Worm (Caenorhabditis elegans) whole organism, young adult: Measurements from ENCODE around the gene ppk-2.

Experiments
- C06A6.2 ChIP-seq: fragments of 200-800 bp; sonication (Bioruptor generic); conservative IDR thresholded peaks from 2 replicates; pipeline ENCODE4 v1.3.6; 2022; ENCODE audit warnings: missing genetic modification characterization, missing compliant biosample characterization
- D2030.7 ChIP-seq: fragments of 200-800 bp; sonication (Bioruptor generic); IDR thresholded peaks from 2 replicates; pipeline ENCODE4 v1.3.6; 2022; ENCODE audit warnings: missing genetic modification reagents, missing genetic modification characterization, missing compliant biosample characterization
- F33H1.4 ChIP-seq: fragments of 200-800 bp; sonication (Bioruptor generic); IDR thresholded peaks from 2 replicates; pipeline ENCODE4 v1.3.6; 2022; ENCODE audit warnings: missing genetic modification reagents, missing genetic modification characterization, missing compliant biosample characterization
- F37B4.10 ChIP-seq: fragments of 200-800 bp; sonication (Bioruptor generic); IDR thresholded peaks from 2 replicates; pipeline ENCODE4 v1.3.6; 2022; ENCODE audit warnings: missing genetic modification characterization, missing compliant biosample characterization
- F39B2.1 ChIP-seq: fragments of 200-800 bp; sonication (Bioruptor generic); IDR thresholded peaks from 2 replicates; pipeline ENCODE4 v1.3.6; 2022; ENCODE audit warnings: missing genetic modification reagents, missing genetic modification characterization, missing compliant biosample characterization
- F57A8.1 ChIP-seq: fragments of 200-800 bp; sonication (Bioruptor generic); optimal IDR thresholded peaks from 2 replicates; lab custom pipeline; 2018; ENCODE audit warnings: mild to moderate bottlenecking, missing genetic modification characterization, moderate library complexity, missing compliant biosample characterization
- F57C9.4 ChIP-seq: sonication (generic microtip); optimal IDR thresholded peaks from 2 replicates; lab custom pipeline; 2017; ENCODE audit warnings: mild to moderate bottlenecking, missing genetic modification characterization, missing compliant biosample characterization
- K11D2.4 ChIP-seq: fragments of 200-800 bp; sonication (Bioruptor generic); IDR thresholded peaks from 2 replicates; pipeline ENCODE4 v1.3.6; 2022; ENCODE audit warnings: missing genetic modification reagents, missing genetic modification characterization, missing compliant biosample characterization
- Y53G8AR.9 ChIP-seq: fragments of 200-800 bp; sonication (Bioruptor generic); conservative IDR thresholded peaks from 2 replicates; pipeline ENCODE4 v1.3.6; 2022; ENCODE audit warnings: missing genetic modification reagents, missing genetic modification characterization, missing compliant biosample characterization
- ZK185.1 ChIP-seq: sonication (generic microtip); optimal IDR thresholded peaks from 2 replicates; lab custom pipeline; 2016; ENCODE audit warnings: mild to moderate bottlenecking, missing genetic modification characterization, missing compliant biosample characterization; ENCODE audit not compliant: poor library complexity, severe bottlenecking
- atf-7 ChIP-seq: sonication (generic microtip); optimal IDR thresholded peaks from 2 replicates; lab custom pipeline; 2017; ENCODE audit warnings: mild to moderate bottlenecking, missing genetic modification characterization, missing compliant biosample characterization
- attf-3 ChIP-seq: fragments of 200-800 bp; sonication (Bioruptor generic); conservative IDR thresholded peaks from 2 replicates; pipeline ENCODE4 v1.3.6; 2022; ENCODE audit warnings: missing genetic modification reagents, missing genetic modification characterization, missing compliant biosample characterization
- cebp-1 ChIP-seq, 2 experiments: fragments of 200-800 bp in 1 of 2; sonication (Bioruptor generic) in 1 of 2; sonication (generic microtip) in 1 of 2; IDR thresholded peaks in 1 of 2; optimal IDR thresholded peaks in 1 of 2; 2 replicates each; pipeline versions ENCODE4 v1.3.6 to Lab custom; 2017 to 2022; ENCODE audit warnings: missing compliant biosample characterization in 2 of 2, missing genetic modification characterization in 2 of 2, mild to moderate bottlenecking in 1 of 2, missing genetic modification reagents in 1 of 2, moderate library complexity in 1 of 2
- ceh-58 ChIP-seq: fragments of 200-800 bp; sonication (Bioruptor generic); IDR thresholded peaks from 2 replicates; pipeline ENCODE4 v1.3.6; 2022; ENCODE audit warnings: missing genetic modification characterization, missing compliant biosample characterization
- ceh-91 ChIP-seq: fragments of 200-800 bp; sonication (Bioruptor generic); IDR thresholded peaks from 2 replicates; pipeline ENCODE4 v1.3.6; 2022; ENCODE audit warnings: missing genetic modification reagents, missing genetic modification characterization, missing compliant biosample characterization
- efl-1 ChIP-seq: fragments of 150-350 bp; optimal IDR thresholded peaks from 2 replicates; lab custom pipeline; 2014; ENCODE audit warnings: missing biosample characterization, missing genetic modification reagents, missing genetic modification characterization
- egrh-3 ChIP-seq: fragments of 200-800 bp; sonication (Bioruptor generic); IDR thresholded peaks from 2 replicates; pipeline ENCODE4 v1.3.6; 2022; ENCODE audit warnings: missing genetic modification reagents, missing genetic modification characterization, missing compliant biosample characterization
- him-1 ChIP-seq: sonication (generic microtip); optimal IDR thresholded peaks from 2 replicates; lab custom pipeline; 2016; ENCODE audit warnings: missing genotype, missing genetic modification reagents, missing genetic modification characterization, missing compliant biosample characterization
- hrde-1 ChIP-seq: sonication (generic microtip); optimal IDR thresholded peaks from 2 replicates; lab custom pipeline; 2016; ENCODE audit warnings: missing genetic modification characterization, mild to moderate bottlenecking, missing compliant biosample characterization, moderate library complexity, missing genotype, missing genetic modification reagents, borderline replicate concordance
- hsf-1 ChIP-seq: fragments of 200-800 bp; sonication (Bioruptor generic); IDR thresholded peaks from 2 replicates; pipeline ENCODE4 v1.3.6; 2022; ENCODE audit warnings: missing genetic modification reagents, missing genetic modification characterization, missing compliant biosample characterization
- lag-1 ChIP-seq: fragments of 200-800 bp; sonication (Bioruptor generic); IDR thresholded peaks from 2 replicates; pipeline ENCODE4 v1.3.6; 2022; ENCODE audit warnings: missing genetic modification reagents, missing genetic modification characterization, missing compliant biosample characterization
- lin-54 ChIP-seq: fragments of 200-800 bp; sonication (Bioruptor generic); optimal IDR thresholded peaks from 2 replicates; lab custom pipeline; 2018; ENCODE audit warnings: mild to moderate bottlenecking, missing genetic modification characterization, missing compliant biosample characterization
- lsl-1 ChIP-seq: fragments of 200-800 bp; sonication (Bioruptor generic); optimal IDR thresholded peaks from 2 replicates; lab custom pipeline; 2018; ENCODE audit warnings: mild to moderate bottlenecking, missing genetic modification characterization, moderate library complexity, missing compliant biosample characterization
- mcd-1 ChIP-seq: fragments of 200-800 bp; sonication (Bioruptor generic); IDR thresholded peaks from 2 replicates; pipeline ENCODE4 v1.3.6; 2022; ENCODE audit warnings: missing genetic modification reagents, missing genetic modification characterization, missing compliant biosample characterization
- nfyb-1 ChIP-seq: fragments of 200-800 bp; sonication (Bioruptor generic); IDR thresholded peaks from 2 replicates; pipeline ENCODE4 v1.3.6; 2022; ENCODE audit warnings: missing genetic modification reagents, missing genetic modification characterization, missing compliant biosample characterization
- nhr-179 ChIP-seq: sonication (generic microtip); optimal IDR thresholded peaks from 2 replicates; lab custom pipeline; 2016; ENCODE audit warnings: mild to moderate bottlenecking, missing genetic modification characterization, missing compliant biosample characterization
- nhr-27 ChIP-seq: fragments of 200-800 bp; sonication (Bioruptor generic); optimal IDR thresholded peaks from 2 replicates; lab custom pipeline; 2018; ENCODE audit warnings: mild to moderate bottlenecking, missing genetic modification characterization, moderate library complexity, missing compliant biosample characterization
- snpc-3.4 ChIP-seq: sonication (generic microtip); optimal IDR thresholded peaks from 2 replicates; lab custom pipeline; 2017; ENCODE audit warnings: missing genetic modification characterization, mild to moderate bottlenecking, missing compliant biosample characterization, antibody characterized with exemption, moderate library complexity, missing genotype, missing genetic modification reagents
- snpc-4 ChIP-seq, 5 experiments: fragments of 150-350 bp in 1 of 5; sonication (generic microtip) in 4 of 5; optimal IDR thresholded peaks; 2 replicates each; lab custom pipeline; 2014 to 2018; ENCODE audit warnings: missing genetic modification characterization in 5 of 5, missing biosample characterization in 3 of 5, antibody characterized with exemption in 2 of 5, mild to moderate bottlenecking in 2 of 5, missing compliant biosample characterization in 2 of 5, missing genotype in 2 of 5, moderate library complexity in 2 of 5, missing genetic modification reagents in 1 of 5
- somi-1 ChIP-seq: fragments of 200-800 bp; sonication (Bioruptor generic); optimal IDR thresholded peaks from 2 replicates; lab custom pipeline; 2018; ENCODE audit warnings: mild to moderate bottlenecking, missing genetic modification characterization, missing compliant biosample characterization
- sptf-2 ChIP-seq: fragments of 200-800 bp; sonication (Bioruptor generic); optimal IDR thresholded peaks from 2 replicates; lab custom pipeline; 2018; ENCODE audit warnings: mild to moderate bottlenecking, missing genetic modification characterization, missing compliant biosample characterization
- unc-62 ChIP-seq: fragments of 150-350 bp; optimal IDR thresholded peaks from 2 replicates; lab custom pipeline; 2014; ENCODE audit warnings: missing biosample characterization, missing genetic modification reagents, missing genetic modification characterization
- xnd-1 ChIP-seq: sonication (generic microtip); optimal IDR thresholded peaks from 2 replicates; lab custom pipeline; 2016; ENCODE audit warnings: missing genotype, missing genetic modification reagents, missing genetic modification characterization, missing compliant biosample characterization
- zfh-2 ChIP-seq: fragments of 200-800 bp; sonication (Bioruptor generic); conservative IDR thresholded peaks from 2 replicates; pipeline ENCODE4 v1.3.6; 2022; ENCODE audit warnings: missing genetic modification reagents, missing genetic modification characterization, missing compliant biosample characterization
- ztf-22 ChIP-seq: fragments of 200-800 bp; sonication (Bioruptor generic); optimal IDR thresholded peaks from 2 replicates; lab custom pipeline; 2018; ENCODE audit warnings: mild to moderate bottlenecking, missing genetic modification characterization, moderate library complexity, missing compliant biosample characterization

Gene ppk-2

DNA sequence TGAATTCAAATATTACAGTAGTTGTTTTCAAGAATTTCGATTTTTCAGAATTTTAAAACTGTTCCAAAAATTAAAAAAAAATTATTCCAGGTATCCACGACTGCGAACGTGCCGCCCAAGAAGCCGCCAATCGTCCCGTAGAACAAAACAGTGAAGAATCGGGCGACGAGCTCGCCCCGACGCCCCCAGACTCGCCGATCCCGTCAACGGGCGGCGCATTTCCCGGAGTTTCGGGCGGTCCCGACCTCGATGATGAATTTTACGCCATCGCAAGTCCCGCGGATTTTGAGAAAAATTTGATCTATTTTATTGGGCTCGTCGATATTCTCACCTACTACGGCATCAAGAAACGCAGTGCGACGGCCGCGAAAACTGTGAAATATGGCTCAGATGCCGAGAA is 3.8 kb downstream of the ppk-2 start:
- TF ChIP-seq egrh-3 (peak; percentile 15; the same call in 1 of the 2 replicates), zfh-2 (GFP tag; lab: Robert Waterston, UW) (peak; percentile 80), ceh-58 (GFP tag; lab: Robert Waterston, UW) (no peak)

- no peak for TF ChIP-seq F57A8.1 (GFP tag; lab: Kevin White, UChicago)
- TF ChIP-seq nhr-179 (tag; lab: Kevin White, UChicago): no peak
- TF ChIP-seq F39B2.1 (GFP tag; lab: Robert Waterston, UW): no peak
- no peak for TF ChIP-seq F57C9.4 (tag; lab: Kevin White, UChicago)
- TF ChIP-seq nhr-27 (tag; lab: Kevin White, UChicago): no peak
- TF ChIP-seq Y53G8AR.9 (GFP tag; lab: Robert Waterston, UW): no peak
- TF ChIP-seq atf-7: no peak
- TF ChIP-seq cebp-1 (GFP tag; IDR thresholded peaks at IDR 0.05; lab: Robert Waterston, UW): no peak
- TF ChIP-seq cebp-1 (tag; optimal IDR thresholded peaks at IDR 0.05; lab: Kevin White, UChicago): no peak
- no peak for TF ChIP-seq him-1 (tag; lab: Kevin White, UChicago)
- no peak for TF ChIP-seq snpc-4 (GFP tag; optimal IDR thresholded peaks at IDR 0.05; lab: Kevin White, UChicago)
- TF ChIP-seq snpc-4 (tag; optimal IDR thresholded peaks at IDR 0.05; lab: Kevin White, UChicago): no peak
- TF ChIP-seq ZK185.1 (tag; lab: Kevin White, UChicago): no peak
- no peak for TF ChIP-seq ceh-91 (GFP tag; lab: Robert Waterston, UW)
- no peak for TF ChIP-seq unc-62 (GFP tag; lab: Kevin White, UChicago)
These were observed 8.2 kb downstream of the ppk-2 start, which contains the start of gene Y48G9A.7 for ce11 chrIII:2110249-2110648. Gene Y48G9A.7 (plus strand): TSS chrIII:2110549.

DNA sequence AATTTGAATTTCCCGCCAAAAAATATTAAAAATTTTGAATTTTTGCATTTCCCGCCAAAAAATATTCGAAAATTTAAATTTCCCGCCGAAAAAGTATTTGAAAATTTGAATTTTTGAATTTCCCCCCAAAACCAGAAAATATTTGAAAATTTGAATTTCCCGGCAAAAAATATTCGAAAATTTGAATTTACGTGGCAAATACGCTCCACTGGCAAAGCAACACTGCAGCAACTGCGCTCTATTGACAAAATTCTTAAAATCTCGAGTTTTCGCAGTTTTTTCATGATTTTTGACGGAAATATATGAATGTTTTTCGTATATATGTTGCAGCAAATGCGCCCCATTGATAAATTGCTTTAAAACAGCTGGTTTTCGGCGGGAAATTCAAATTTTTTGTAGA is 9.3 kb downstream of the ppk-2 start:
- no peak for TF ChIP-seq sptf-2 (GFP tag; lab: Kevin White, UChicago)
- no peak for TF ChIP-seq somi-1
- TF ChIP-seq hrde-1 (tag; lab: Kevin White, UChicago): no peak
- peak; percentile 15 for TF ChIP-seq xnd-1
- TF ChIP-seq attf-3 (GFP tag; lab: Robert Waterston, UW): no peak
- TF ChIP-seq ZK185.1 (tag; lab: Kevin White, UChicago): no peak
- TF ChIP-seq D2030.7 (GFP tag; lab: Robert Waterston, UW): peak; percentile 13; the same call in 1 of the 2 replicates
- no peak for TF ChIP-seq K11D2.4 (GFP tag; lab: Robert Waterston, UW)
- no peak for TF ChIP-seq ztf-22 (GFP tag; lab: Kevin White, UChicago)
- peak; percentile 79 for TF ChIP-seq lin-54 (GFP tag; lab: Kevin White, UChicago)
- TF ChIP-seq F37B4.10 (GFP tag; lab: Robert Waterston, UW): no peak
- no peak for TF ChIP-seq C06A6.2 (GFP tag; lab: Robert Waterston, UW)
- TF ChIP-seq snpc-3.4 (tag; lab: Kevin White, UChicago): no peak
- TF ChIP-seq efl-1: peak; percentile 61
- no peak for TF ChIP-seq cebp-1 (GFP tag; IDR thresholded peaks at IDR 0.05; lab: Robert Waterston, UW)
- no peak for TF ChIP-seq cebp-1 (tag; optimal IDR thresholded peaks at IDR 0.05; lab: Kevin White, UChicago)
- peak; percentile 36 for TF ChIP-seq lsl-1
- no peak for TF ChIP-seq hsf-1 (GFP tag; lab: Robert Waterston, UW)
- peak; percentile 84 for TF ChIP-seq mcd-1 (GFP tag; lab: Robert Waterston, UW)
- TF ChIP-seq lag-1: no peak
- peak; percentile 41; the same call in 1 of the 2 replicates for TF ChIP-seq F33H1.4 (GFP tag; lab: Robert Waterston, UW)
- no peak for TF ChIP-seq nfyb-1 (GFP tag; lab: Robert Waterston, UW)
